Worm (Caenorhabditis elegans): Measurements from ENCODE around the gene ser-4.

Gene ser-4

DNA sequence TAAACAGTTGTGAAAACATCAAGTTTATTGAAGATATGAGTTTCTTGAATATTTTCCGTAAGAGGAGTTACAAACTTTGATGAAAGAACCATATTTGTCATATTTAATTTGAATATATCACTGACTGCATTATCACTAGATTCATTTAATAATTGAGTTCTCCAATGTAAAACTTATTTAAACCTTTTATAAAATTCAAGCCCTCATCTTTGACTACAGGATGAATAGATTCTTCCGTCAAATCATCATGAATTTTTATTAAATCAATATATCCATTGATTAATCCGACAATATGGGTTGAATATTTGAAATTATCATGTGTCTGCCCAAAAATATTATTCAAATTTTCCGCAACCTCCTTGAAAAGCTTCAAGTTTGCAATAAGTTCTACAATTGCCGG, 44.9 kb downstream of the ser-4 start, which contains the start of gene Y22D7AR.7:
TSS of gene Y22D7AR.7 (minus strand) at position 101 of the 400 bp plus-strand sequence.
- TF ChIP-seq nhr-76 (tag; optimal IDR thresholded peaks at IDR 0.05) (no peak), unc-120 (tag; optimal IDR thresholded peaks at IDR 0.05; ENCODE audit: poor library complexity, severe bottlenecking) (no peak), flh-1 (GFP tag; optimal IDR thresholded peaks at IDR 0.05) (no peak), ceh-43 (GFP tag; optimal IDR thresholded peaks at IDR 0.05) (no peak), unc-39 (tag; optimal IDR thresholded peaks at IDR 0.05) (no peak), nhr-2 (tag; optimal IDR thresholded peaks at IDR 0.05) (no peak), nhr-12 (tag; optimal IDR thresholded peaks at IDR 0.05) (no peak), nhr-237 (tag; optimal IDR thresholded peaks at IDR 0.05) (no peak)

- TF ChIP-seq ces-1 (GFP tag; optimal IDR thresholded peaks at IDR 0.05) (no peak), mls-2 (tag; optimal IDR thresholded peaks at IDR 0.05) (no peak), nhr-237 (tag; optimal IDR thresholded peaks at IDR 0.05) (no peak), pha-4 (tag; optimal IDR thresholded peaks at IDR 0.05) (no peak), unc-120 (tag; optimal IDR thresholded peaks at IDR 0.05; ENCODE audit: poor library complexity, severe bottlenecking) (peak; percentile 10), elt-3 (tag; optimal IDR thresholded peaks at IDR 0.05) (peak; percentile 86), lin-32 (GFP tag; optimal IDR thresholded peaks at IDR 0.05) (no peak), ham-2 (GFP tag; optimal IDR thresholded peaks at IDR 0.05) (no peak), nhr-12 (tag; optimal IDR thresholded peaks at IDR 0.05) (no peak)
These were observed 50.6 kb downstream of the ser-4 start for ce11 chrIII:1682262-1682661.

DNA sequence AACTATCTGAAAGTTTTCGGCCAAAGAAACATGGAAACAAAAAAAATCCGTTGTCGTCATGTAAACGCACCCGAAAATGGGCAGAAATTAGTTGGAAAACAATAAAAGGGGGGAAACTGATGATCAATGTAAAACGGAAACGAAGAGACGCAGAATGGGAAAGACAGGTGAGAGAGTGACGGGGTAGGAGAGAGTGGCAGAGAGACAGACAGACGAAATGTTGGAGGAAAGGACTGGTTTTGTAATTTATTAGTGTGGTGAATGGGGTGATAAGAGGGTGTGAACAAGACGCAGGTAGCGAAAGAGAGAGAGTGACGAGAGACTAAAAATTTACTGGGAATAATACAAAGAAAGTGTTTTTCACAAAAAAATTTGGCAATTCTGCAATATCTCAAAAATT, 51.9 kb downstream of the ser-4 start:
- peak; percentile 36 for TF ChIP-seq drap-1 (GFP tag; optimal IDR thresholded peaks at IDR 0.05)
- no peak for TF ChIP-seq elt-1 (tag; optimal IDR thresholded peaks at IDR 0.05; ENCODE audit: borderline replicate concordance, insufficient read depth)
- TF ChIP-seq pha-4 (tag; optimal IDR thresholded peaks at IDR 0.05): peak; percentile 13
- TF ChIP-seq cnd-1 (tag; optimal IDR thresholded peaks at IDR 0.05): peak; percentile 3
- no peak for TF ChIP-seq blmp-1 (tag; optimal IDR thresholded peaks at IDR 0.05)
- no peak for TF ChIP-seq unc-39 (tag; optimal IDR thresholded peaks at IDR 0.05)
- peak; percentile 16 for TF ChIP-seq unc-62 (GFP tag; optimal IDR thresholded peaks at IDR 0.05)
- no peak for TF ChIP-seq nhr-2 (tag; optimal IDR thresholded peaks at IDR 0.05)
- TF ChIP-seq ces-1 (GFP tag; optimal IDR thresholded peaks at IDR 0.05): no peak
- no peak for TF ChIP-seq nhr-12 (tag; optimal IDR thresholded peaks at IDR 0.05)
- TF ChIP-seq hlh-1 (tag; optimal IDR thresholded peaks at IDR 0.05): peak; percentile 10
- no peak for TF ChIP-seq zip-8 (tag; optimal IDR thresholded peaks at IDR 0.05)
- TF ChIP-seq nhr-237 (tag; optimal IDR thresholded peaks at IDR 0.05): peak; percentile 74
- TF ChIP-seq bed-3 (GFP tag; optimal IDR thresholded peaks at IDR 0.05): no peak
- peak; percentile 79 for TF ChIP-seq mab-5 (tag; optimal IDR thresholded peaks at IDR 0.05)
- TF ChIP-seq ceh-39 (tag; optimal IDR thresholded peaks at IDR 0.05): no peak
- TF ChIP-seq ceh-43 (GFP tag; optimal IDR thresholded peaks at IDR 0.05): no peak
- TF ChIP-seq nhr-28 (tag; optimal IDR thresholded peaks at IDR 0.05): peak; percentile 8
- peak; percentile 18 for TF ChIP-seq unc-120 (tag; optimal IDR thresholded peaks at IDR 0.05; ENCODE audit: poor library complexity, severe bottlenecking)
- no peak for TF ChIP-seq snpc-4 (tag; optimal IDR thresholded peaks at IDR 0.05)
- peak; percentile 90 for TF ChIP-seq elt-3 (tag; optimal IDR thresholded peaks at IDR 0.05)

ce11 chrIII:1680393-1680792, 52.5 kb downstream of the ser-4 start:
- TF ChIP-seq lsy-2 (tag; optimal IDR thresholded peaks at IDR 0.05) (no peak), ceh-39 (tag; optimal IDR thresholded peaks at IDR 0.05) (no peak), unc-62 (GFP tag; optimal IDR thresholded peaks at IDR 0.05) (no peak), ceh-43 (GFP tag; optimal IDR thresholded peaks at IDR 0.05) (no peak), nhr-28 (tag; optimal IDR thresholded peaks at IDR 0.05) (no peak)

DNA sequence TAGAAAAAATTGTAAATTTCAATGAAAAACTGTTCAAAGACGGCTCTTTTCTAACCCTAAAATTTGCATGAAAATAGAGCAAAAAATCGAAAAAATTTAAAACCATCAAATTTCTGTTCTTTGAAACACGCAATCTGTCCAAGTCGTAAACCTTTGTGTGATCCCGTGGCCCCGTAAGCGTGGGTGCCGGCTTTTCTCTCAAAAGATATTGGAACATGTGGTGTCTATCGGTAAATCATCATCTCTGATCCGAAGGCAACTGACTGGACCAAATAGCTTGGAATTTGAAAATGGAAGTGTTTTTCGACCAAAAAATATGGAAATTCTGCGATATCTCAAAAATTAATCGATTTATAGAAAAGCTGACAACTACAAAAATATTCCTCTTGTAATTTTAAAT, 54.2 kb downstream of the ser-4 start:
- peak; percentile 47 for TF ChIP-seq hlh-1 (tag; optimal IDR thresholded peaks at IDR 0.05)
- peak; percentile 27 for TF ChIP-seq unc-120 (tag; optimal IDR thresholded peaks at IDR 0.05; ENCODE audit: poor library complexity, severe bottlenecking)
- TF ChIP-seq ces-1 (GFP tag; optimal IDR thresholded peaks at IDR 0.05): no peak
- TF ChIP-seq ceh-43 (GFP tag; optimal IDR thresholded peaks at IDR 0.05): no peak

ce11 chrIII:1676588-1676987, 56.3 kb downstream of the ser-4 start, which contains the start of gene Y22D7AR.6:
TSS of gene Y22D7AR.6 (minus strand) at chrIII:1676721.
- TF ChIP-seq snpc-4 (tag; optimal IDR thresholded peaks at IDR 0.05): no peak

DNA sequence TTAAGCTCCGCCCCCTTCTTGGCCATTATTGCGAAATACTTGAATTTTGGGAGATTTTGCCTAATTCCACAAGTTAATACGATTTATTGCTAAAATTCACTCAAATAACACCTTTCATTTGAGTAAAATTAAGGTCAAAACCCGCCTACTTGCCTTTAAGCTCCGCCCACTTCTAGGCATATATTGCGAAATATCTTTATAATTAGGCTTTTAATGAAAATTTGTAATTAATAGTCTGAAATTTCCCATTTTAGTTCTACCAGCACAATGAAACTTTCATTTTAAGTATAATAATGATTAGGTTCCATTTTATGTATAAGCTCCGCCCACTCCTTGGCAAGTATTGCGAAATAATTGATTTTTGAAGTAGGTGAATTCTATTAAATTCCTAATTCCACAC, 58.1 kb downstream of the ser-4 start:
- TF ChIP-seq zip-8 (tag; optimal IDR thresholded peaks at IDR 0.05): no peak
- TF ChIP-seq unc-62 (GFP tag; optimal IDR thresholded peaks at IDR 0.05): no peak
- TF ChIP-seq mep-1 (tag; optimal IDR thresholded peaks at IDR 0.05): no peak
- no peak for TF ChIP-seq lin-13 (tag; optimal IDR thresholded peaks at IDR 0.05)
- no peak for TF ChIP-seq ztf-11 (tag; optimal IDR thresholded peaks at IDR 0.05)
- no peak for TF ChIP-seq ham-2 (GFP tag; optimal IDR thresholded peaks at IDR 0.05)
- no peak for TF ChIP-seq ceh-83 (GFP tag; optimal IDR thresholded peaks at IDR 0.05)
- TF ChIP-seq tbx-8 (GFP tag; optimal IDR thresholded peaks at IDR 0.05): no peak
- TF ChIP-seq hlh-1 (tag; optimal IDR thresholded peaks at IDR 0.05): no peak

Measured in whole organism, mixed stage, embryonic.